Fruit fly (Drosophila melanogaster): ENCODE measurements around the gene Ranbp21.

Gene Ranbp21

dm6 chrX:19683040-19683875 is 31.2 kb upstream of the Ranbp21 start, which contains the start of the genes dome and Ubqn (continued):
- TF ChIP-seq NC2β (GFP tag; optimal IDR thresholded peaks at IDR 0.05) (peak; percentile 33), CG7987 (GFP tag; optimal IDR thresholded peaks at IDR 0.05) (no peak), Myb (GFP tag; optimal IDR thresholded peaks at IDR 0.05) (peak; percentile 68), p53 (GFP tag; optimal IDR thresholded peaks at IDR 0.05) (peak; percentile 41), CG10147 (GFP tag; optimal IDR thresholded peaks at IDR 0.05) (no peak), CG2875 (GFP tag; optimal IDR thresholded peaks at IDR 0.05) (no peak), CG11696 (GFP tag; IDR thresholded peaks at IDR 0.05) (no peak), trh (GFP tag; optimal IDR thresholded peaks at IDR 0.05) (no peak), CG17359 (tag; optimal IDR thresholded peaks at IDR 0.05) (no peak), CG34224 (GFP tag; IDR thresholded peaks at IDR 0.05; ENCODE audit: partially characterized antibody) (peak; percentile 84), nerfin-2 (GFP tag; IDR thresholded peaks at IDR 0.05; ENCODE audit: partially characterized antibody) (peak; percentile 93), Doc2 (GFP tag; IDR thresholded peaks at IDR 0.05) (no peak), run (tag; optimal IDR thresholded peaks at IDR 0.05) (no peak), bbx (GFP tag; IDR thresholded peaks at IDR 0.05; ENCODE audit: partially characterized antibody) (peak; percentile 82), CG14050 (GFP tag; IDR thresholded peaks at IDR 0.05) (no peak), CG12236 (GFP tag; optimal IDR thresholded peaks at IDR 0.05) (peak; percentile 22), CG13123 (GFP tag; optimal IDR thresholded peaks at IDR 0.05) (no peak), CG8290 (GFP tag; optimal IDR thresholded peaks at IDR 0.05) (peak; percentile 53), CG8290 (tag; optimal IDR thresholded peaks at IDR 0.05) (peak in 1 of 2 experiments; percentile 64), CG2116 (GFP tag; optimal IDR thresholded peaks at IDR 0.05) (peak; percentile 93), usp (GFP tag; optimal IDR thresholded peaks at IDR 0.05) (no peak), CG2889 (GFP tag; IDR thresholded peaks at IDR 0.05) (no peak), Eip74EF (GFP tag; optimal IDR thresholded peaks at IDR 0.05) (no peak), kay (GFP tag; optimal IDR thresholded peaks at IDR 0.05) (peak; percentile 71), CG8944 (GFP tag; optimal IDR thresholded peaks at IDR 0.05) (no peak), CG10543 (GFP tag; optimal IDR thresholded peaks at IDR 0.05) (peak; percentile 77), Hr39 (optimal IDR thresholded peaks at IDR 0.05) (no peak), CkIIα-i1 (GFP tag; IDR thresholded peaks at IDR 0.05) (no peak), sqz (GFP tag; optimal IDR thresholded peaks at IDR 0.05) (no peak), CG12219 (GFP tag; optimal IDR thresholded peaks at IDR 0.05) (no peak), CG13894 (tag; optimal IDR thresholded peaks at IDR 0.05) (peak; percentile 33), pho (GFP tag; optimal IDR thresholded peaks at IDR 0.05) (peak; percentile 13), Neu2 (GFP tag; optimal IDR thresholded peaks at IDR 0.05; ENCODE audit: borderline replicate concordance) (peak; percentile 82), Dll (GFP tag; IDR thresholded peaks at IDR 0.05; ENCODE audit: partially characterized antibody) (peak; percentile 93), CG15073 (GFP tag; optimal IDR thresholded peaks at IDR 0.05) (no peak), prd (optimal IDR thresholded peaks at IDR 0.05) (no peak), prd (GFP tag; IDR thresholded peaks at IDR 0.05) (no peak), ash1 (GFP tag; optimal IDR thresholded peaks at IDR 0.05) (no peak), cwo (GFP tag; optimal IDR thresholded peaks at IDR 0.05) (no peak), gcm (GFP tag; optimal IDR thresholded peaks at IDR 0.05) (no peak), CG31365 (tag; optimal IDR thresholded peaks at IDR 0.05) (no peak), Lhr (GFP tag; optimal IDR thresholded peaks at IDR 0.05) (peak; percentile 39), CG7556 (GFP tag; optimal IDR thresholded peaks at IDR 0.05) (no peak), Drgx (GFP tag; IDR thresholded peaks at IDR 0.05) (no peak), CG18599 (GFP tag; optimal IDR thresholded peaks at IDR 0.05) (peak; percentile 35), GATAe (GFP tag; conservative IDR thresholded peaks at IDR 0.05) (no peak), al (GFP tag; IDR thresholded peaks at IDR 0.05) (no peak), Dref (GFP tag; IDR thresholded peaks at IDR 0.05) (peak; percentile 86), CG2129 (GFP tag; IDR thresholded peaks at IDR 0.05; ENCODE audit: partially characterized antibody) (peak; percentile 56; the same call in 1 of the 2 replicates)

All from whole organism, embryonic.